Fruit fly (Drosophila melanogaster) whole organism, embryonic: ENCODE results near the gene plum.

ENCODE experiments used
- Ada2b ChIP-seq: fragments of 200-800 bp; sonication (Bioruptor generic); IDR thresholded peaks from 2 replicates; pipeline ENCODE4 v1.3.6; 2022; ENCODE audit warnings: missing biosample characterization, missing genetic modification characterization
- CG10543 ChIP-seq: fragments of 200-800 bp; sonication (Bioruptor generic); optimal IDR thresholded peaks from 3 replicates; lab custom pipeline; 2017; ENCODE audit warnings: missing biosample characterization, mild to moderate bottlenecking, missing genetic modification characterization, moderate library complexity
- CG10565 ChIP-seq: fragments of 200-800 bp; sonication (Bioruptor generic); optimal IDR thresholded peaks from 3 replicates; lab custom pipeline; 2016; ENCODE audit warnings: missing biosample characterization, mild to moderate bottlenecking, missing genetic modification characterization
- CG11085 ChIP-seq: fragments of 200-800 bp; sonication (Bioruptor generic); IDR thresholded peaks from 2 replicates; pipeline ENCODE4 v1.3.6; 2022; ENCODE audit warnings: missing biosample characterization, missing genetic modification characterization
- CG12942 ChIP-seq: fragments of 200-800 bp; sonication (Bioruptor generic); optimal IDR thresholded peaks from 3 replicates; lab custom pipeline; 2016; ENCODE audit warnings: missing biosample characterization, missing genetic modification characterization
- CG15269 ChIP-seq: fragments of 200-800 bp; sonication (Bioruptor generic); optimal IDR thresholded peaks from 2 replicates; lab custom pipeline; 2018; ENCODE audit warnings: missing biosample characterization, mild to moderate bottlenecking, missing genetic modification characterization, moderate library complexity
- CG16863 ChIP-seq: fragments of 200-800 bp; sonication (Bioruptor generic); optimal IDR thresholded peaks from 3 replicates; lab custom pipeline; 2016; ENCODE audit warnings: missing biosample characterization, missing genetic modification characterization
- CG17361 ChIP-seq: fragments of 200-800 bp; sonication (Bioruptor generic); IDR thresholded peaks from 3 replicates; pipeline ENCODE4 v1.3.6; 2022; ENCODE audit warnings: missing biosample characterization, missing genetic modification characterization
- CG2199 ChIP-seq: fragments of 200-800 bp; sonication (Bioruptor generic); IDR thresholded peaks from 3 replicates; pipeline ENCODE4 v1.3.6; 2022; ENCODE audit warnings: missing biosample characterization, missing genetic modification characterization
- CG2678 ChIP-seq: fragments of 200-800 bp; sonication (Bioruptor generic); optimal IDR thresholded peaks from 3 replicates; lab custom pipeline; 2019; ENCODE audit warnings: missing biosample characterization, mild to moderate bottlenecking, missing genetic modification characterization, moderate library complexity
- CG31441 ChIP-seq: fragments of 200-800 bp; sonication (Bioruptor generic); IDR thresholded peaks from 2 replicates; pipeline ENCODE4 v1.3.6; 2022; ENCODE audit warnings: missing biosample characterization, missing genetic modification characterization
- CG32767 ChIP-seq: fragments of 200-800 bp; sonication (Bioruptor generic); IDR thresholded peaks from 2 replicates; pipeline ENCODE4 v1.3.6; 2022; ENCODE audit warnings: missing biosample characterization, missing genetic modification characterization
- CG3407 ChIP-seq: fragments of 200-800 bp; sonication (Bioruptor generic); optimal IDR thresholded peaks from 2 replicates; lab custom pipeline; 2018; ENCODE audit warnings: missing biosample characterization, mild to moderate bottlenecking, missing genetic modification characterization
- CG34422 ChIP-seq: fragments of 200-800 bp; sonication (Bioruptor generic); IDR thresholded peaks from 3 replicates; pipeline ENCODE4 v1.3.6; 2022; ENCODE audit warnings: missing biosample characterization, missing genetic modification characterization
- CG3847 ChIP-seq: fragments of 200-800 bp; sonication (Bioruptor generic); IDR thresholded peaks from 2 replicates; pipeline ENCODE4 v1.3.6; 2022; ENCODE audit warnings: missing biosample characterization, missing genetic modification characterization
- CG5180 ChIP-seq: fragments of 200-800 bp; sonication (Bioruptor generic); optimal IDR thresholded peaks from 3 replicates; lab custom pipeline; 2017; ENCODE audit warnings: missing biosample characterization, missing genetic modification characterization, mild to moderate bottlenecking, moderate library complexity, missing genetic modification reagents
- CG6175 ChIP-seq: fragments of 200-800 bp; sonication (Bioruptor generic); IDR thresholded peaks from 3 replicates; pipeline ENCODE4 v1.3.6; 2022; ENCODE audit warnings: missing biosample characterization, missing genetic modification characterization
- CG7372 ChIP-seq: fragments of 200-800 bp; sonication (Bioruptor generic); IDR thresholded peaks from 2 replicates; pipeline ENCODE4 v1.3.6; 2022; ENCODE audit warnings: missing biosample characterization, missing genetic modification characterization
- CG8290 ChIP-seq, 3 experiments: fragments of 200-800 bp; sonication (Bioruptor generic); optimal IDR thresholded peaks; 2 replicates each; lab custom pipeline; 2016 to 2019; ENCODE audit warnings: missing biosample characterization in 3 of 3, missing genetic modification characterization in 3 of 3, mild to moderate bottlenecking in 2 of 3, moderate library complexity in 1 of 3
- CG8478 ChIP-seq: fragments of >200 bp; optimal IDR thresholded peaks from 2 replicates; lab custom pipeline; 2018
- CG9932 ChIP-seq: fragments of 200-800 bp; sonication (Bioruptor generic); IDR thresholded peaks from 2 replicates; pipeline ENCODE4 v1.3.6; 2022; ENCODE audit warnings: missing biosample characterization, missing genetic modification characterization
- Doc2 ChIP-seq: fragments of 200-800 bp; sonication (Bioruptor generic); IDR thresholded peaks from 2 replicates; pipeline ENCODE4 v1.3.6; 2022; ENCODE audit warnings: missing biosample characterization, missing genetic modification characterization
- Drgx ChIP-seq: fragments of 200-800 bp; sonication (Bioruptor generic); IDR thresholded peaks from 2 replicates; pipeline ENCODE4 v1.3.6; 2022; ENCODE audit warnings: missing biosample characterization, missing genetic modification characterization
- E2f1 ChIP-seq: fragments of 200-800 bp; sonication (Bioruptor generic); IDR thresholded peaks from 2 replicates; pipeline ENCODE4 v1.3.6; 2022; ENCODE audit warnings: missing biosample characterization, missing genetic modification characterization
- Hmr ChIP-seq: fragments of 200-800 bp; sonication (Bioruptor generic); optimal IDR thresholded peaks from 3 replicates; lab custom pipeline; 2017; ENCODE audit warnings: mild to moderate bottlenecking, missing biosample characterization, missing genetic modification reagents, missing genetic modification characterization
- MESR4 ChIP-seq: fragments of 200-800 bp; sonication (Bioruptor generic); optimal IDR thresholded peaks from 2 replicates; lab custom pipeline; 2018; ENCODE audit warnings: missing biosample characterization, mild to moderate bottlenecking, missing genetic modification characterization, moderate library complexity
- Nf-YC ChIP-seq: fragments of 200-800 bp; optimal IDR thresholded peaks from 3 replicates; lab custom pipeline; 2019; ENCODE audit warnings: missing biosample characterization, mild to moderate bottlenecking, missing genetic modification characterization, moderate library complexity
- Opbp ChIP-seq: fragments of 200-800 bp; sonication (Bioruptor generic); IDR thresholded peaks from 3 replicates; pipeline ENCODE4 v1.3.6; 2022; ENCODE audit warnings: missing biosample characterization, missing genetic modification characterization; ENCODE audit not compliant: partially characterized antibody
- Poxn ChIP-seq: fragments of 200-800 bp; sonication (Bioruptor generic); IDR thresholded peaks from 2 replicates; pipeline ENCODE4 v1.3.6; 2022; ENCODE audit warnings: missing biosample characterization, missing genetic modification characterization
- Rfx ChIP-seq: fragments of 200-800 bp; sonication (Bioruptor generic); IDR thresholded peaks from 2 replicates; pipeline ENCODE4 v1.3.6; 2022; ENCODE audit warnings: missing biosample characterization, missing genetic modification characterization
- Scr ChIP-seq: fragments of 200-800 bp; sonication (Bioruptor generic); IDR thresholded peaks from 2 replicates; pipeline ENCODE4 v1.3.6; 2022; ENCODE audit warnings: missing biosample characterization, missing genetic modification characterization; ENCODE audit not compliant: partially characterized antibody
- TFAM ChIP-seq: fragments of 200-800 bp; sonication (Bioruptor generic); optimal IDR thresholded peaks from 2 replicates; lab custom pipeline; 2017; ENCODE audit warnings: missing biosample characterization, missing genetic modification characterization, inconsistent platforms
- Xbp1 ChIP-seq: fragments of 200-800 bp; sonication (Bioruptor generic); optimal IDR thresholded peaks from 3 replicates; lab custom pipeline; 2016; ENCODE audit warnings: missing biosample characterization, mild to moderate bottlenecking, missing genetic modification characterization
- bsh ChIP-seq, 2 experiments: fragments of 200-800 bp; sonication (Bioruptor generic); optimal IDR thresholded peaks; 2 replicates each; lab custom pipeline; 2017 to 2018; ENCODE audit warnings: mild to moderate bottlenecking in 2 of 2, missing biosample characterization in 2 of 2, missing genetic modification characterization in 2 of 2, moderate library complexity in 1 of 2
- cg ChIP-seq: fragments of 200-800 bp; sonication (Bioruptor generic); optimal IDR thresholded peaks from 3 replicates; lab custom pipeline; 2019; ENCODE audit warnings: missing biosample characterization, mild to moderate bottlenecking, missing genetic modification characterization, moderate library complexity
- chinmo ChIP-seq: fragments of 200-800 bp; sonication (Bioruptor generic); IDR thresholded peaks from 4 replicates; pipeline ENCODE4 v1.3.6; 2022; ENCODE audit warnings: missing biosample characterization, missing genetic modification characterization; ENCODE audit not compliant: partially characterized antibody
- ci ChIP-seq: fragments of 200-800 bp; sonication (Bioruptor generic); IDR thresholded peaks from 3 replicates; pipeline ENCODE4 v1.3.6; 2022; ENCODE audit warnings: missing biosample characterization, missing genetic modification characterization
- cwo ChIP-seq: fragments of 200-800 bp; sonication (Bioruptor generic); optimal IDR thresholded peaks from 3 replicates; lab custom pipeline; 2017; ENCODE audit warnings: missing biosample characterization, missing genetic modification characterization, mild to moderate bottlenecking, moderate library complexity, missing genetic modification reagents
- lab ChIP-seq: fragments of 200-800 bp; sonication (Bioruptor generic); optimal IDR thresholded peaks from 3 replicates; lab custom pipeline; 2017; ENCODE audit warnings: missing biosample characterization, missing genetic modification characterization, mild to moderate bottlenecking, moderate library complexity, missing genetic modification reagents
- pho ChIP-seq: fragments of 200-800 bp; sonication (Bioruptor generic); optimal IDR thresholded peaks from 2 replicates; lab custom pipeline; 2016; ENCODE audit warnings: missing biosample characterization, missing genetic modification characterization
- sd ChIP-seq: fragments of 200-800 bp; sonication (Bioruptor generic); optimal IDR thresholded peaks from 3 replicates; lab custom pipeline; 2018; ENCODE audit warnings: missing biosample characterization, mild to moderate bottlenecking, missing genetic modification characterization, moderate library complexity
- sens ChIP-seq: fragments of 200-800 bp; sonication (Bioruptor generic); peaks from one replicate; lab custom pipeline; 2016; ENCODE audit warnings: missing biosample characterization, missing genetic modification characterization
- seq ChIP-seq: fragments of 200-800 bp; sonication (Bioruptor generic); IDR thresholded peaks from 2 replicates; pipeline ENCODE4 v1.3.6; 2022; ENCODE audit warnings: missing biosample characterization, missing genetic modification characterization
- slbo ChIP-seq: fragments of 200-800 bp; sonication (Bioruptor generic); IDR thresholded peaks from 2 replicates; pipeline ENCODE4 v1.3.6; 2022; ENCODE audit warnings: missing biosample characterization, missing genetic modification characterization
- so ChIP-seq: fragments of 200-800 bp; sonication (Bioruptor generic); IDR thresholded peaks from 3 replicates; pipeline ENCODE4 v1.3.6; 2022; ENCODE audit warnings: missing biosample characterization, missing genetic modification characterization
- sob ChIP-seq: fragments of 200-800 bp; sonication (Bioruptor generic); IDR thresholded peaks from 2 replicates; pipeline ENCODE4 v1.3.6; 2022; ENCODE audit warnings: missing biosample characterization, missing genetic modification characterization
- zfh2 ChIP-seq: fragments of 200-800 bp; sonication (Bioruptor generic); optimal IDR thresholded peaks from 2 replicates; lab custom pipeline; 2016; ENCODE audit warnings: missing biosample characterization, missing genetic modification characterization

The plum gene

DNA sequence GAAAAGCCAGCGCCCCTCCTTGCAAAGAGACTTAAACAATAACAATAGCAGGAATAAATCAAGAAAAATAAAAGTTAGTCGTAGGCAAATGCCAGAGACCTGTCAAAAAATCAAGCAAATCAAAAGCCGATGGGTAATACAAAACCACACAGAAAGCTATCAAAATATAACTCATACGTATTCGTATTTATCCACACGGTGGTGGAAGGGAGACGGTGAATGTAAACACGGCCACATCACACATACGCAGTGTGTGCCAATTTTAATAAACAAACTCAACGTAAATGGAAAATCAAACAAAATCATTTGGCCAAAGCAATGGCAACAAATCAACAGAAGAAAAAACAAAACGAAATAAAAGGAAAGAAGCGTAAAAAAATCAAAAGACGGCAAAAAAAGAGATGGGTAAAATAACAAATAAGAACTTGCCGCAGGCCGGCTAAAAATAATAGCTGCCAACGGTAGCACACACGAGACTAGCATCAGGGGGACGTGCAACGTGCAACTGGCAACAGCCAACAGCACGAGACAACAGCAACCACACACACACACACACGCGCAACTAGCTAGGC lies 92.3 kb downstream of the plum start:
- 0 out of 2 replicates have a peak, but pooled peaks have one; percentile 23 for TF ChIP-seq seq
- TF ChIP-seq so (GFP tag; lab: Robert Waterston, UW), result peak; percentile 29; the same call in 2 of the 3 replicates
- TF ChIP-seq TFAM, result no peak
- peak; percentile 5 for TF ChIP-seq pho
- TF ChIP-seq CG8290 (GFP tag; optimal IDR thresholded peaks at IDR 0.05; lab: Kevin White, UChicago), result no peak
- peak in 1 of 2 experiments; percentile 28 for TF ChIP-seq CG8290 (tag; optimal IDR thresholded peaks at IDR 0.05; lab: Kevin White, UChicago)
- TF ChIP-seq CG11085 (GFP tag; lab: Robert Waterston, UW), result 0 out of 2 replicates have a peak, but pooled peaks have one; percentile 22
- TF ChIP-seq sens, result peak; percentile 65
- 0 out of 4 replicates have a peak, but pooled peaks have one; percentile 14 for TF ChIP-seq chinmo (GFP tag; lab: Robert Waterston, UW)
- peak in 1 of 2 experiments; percentile 36 for TF ChIP-seq bsh (GFP tag; optimal IDR thresholded peaks at IDR 0.05; lab: Kevin White, UChicago)
- peak; percentile 1 for TF ChIP-seq sd (tag; lab: Kevin White, UChicago)
- TF ChIP-seq sob (GFP tag; lab: Robert Waterston, UW), result peak; percentile 59
- TF ChIP-seq slbo (GFP tag; lab: Robert Waterston, UW), result peak; percentile 37; the same call in 1 of the 2 replicates
- no peak for TF ChIP-seq MESR4
- peak; percentile 45; the same call in 1 of the 2 replicates for TF ChIP-seq CG9932
- TF ChIP-seq Drgx (GFP tag; lab: Robert Waterston, UW), result peak; percentile 64
- TF ChIP-seq lab (GFP tag; lab: Kevin White, UChicago), result peak; percentile 21
- no peak for TF ChIP-seq Poxn (GFP tag; lab: Robert Waterston, UW)
- TF ChIP-seq cwo (GFP tag; lab: Kevin White, UChicago), result peak; percentile 29
- 0 out of 3 replicates have a peak, but pooled peaks have one; percentile 26 for TF ChIP-seq CG6175 (GFP tag; lab: Robert Waterston, UW)
- no peak for TF ChIP-seq CG31441 (GFP tag; lab: Robert Waterston, UW)
- peak; percentile 11 for TF ChIP-seq CG2678 (tag; lab: Kevin White, UChicago)
- TF ChIP-seq Rfx (GFP tag; lab: Robert Waterston, UW), result peak; percentile 35; the same call in 1 of the 2 replicates
- no peak for TF ChIP-seq CG3407
- peak; percentile 23 for TF ChIP-seq cg (GFP tag; lab: Kevin White, UChicago)
- peak; percentile 65 for TF ChIP-seq CG7372

dm6 chr3R:26440455-26441196 lies 94.4 kb downstream of the plum start, which contains the start of gene tx:
Gene tx (plus strand): TSS chr3R:26440778.
- TF ChIP-seq zfh2 (GFP tag; lab: Kevin White, UChicago) (no peak), cg (GFP tag; lab: Kevin White, UChicago) (peak; percentile 32), Doc2 (GFP tag; lab: Robert Waterston, UW) (no peak), CG32767 (GFP tag; lab: Robert Waterston, UW) (peak; percentile 60), cwo (GFP tag; lab: Kevin White, UChicago) (peak; percentile 46), CG34422 (GFP tag; lab: Robert Waterston, UW) (0 out of 3 replicates have a peak, but pooled peaks have one; percentile 36), Xbp1 (GFP tag; lab: Kevin White, UChicago) (no peak), CG16863 (GFP tag; lab: Kevin White, UChicago) (no peak), CG17361 (GFP tag; lab: Robert Waterston, UW) (no peak), CG5180 (GFP tag; lab: Kevin White, UChicago) (peak; percentile 41), CG12942 (GFP tag; lab: Kevin White, UChicago) (no peak), E2f1 (no peak), Ada2b (GFP tag; lab: Robert Waterston, UW) (0 out of 2 replicates have a peak, but pooled peaks have one; percentile 27), Scr (GFP tag; lab: Robert Waterston, UW) (peak; percentile 18; the same call in 1 of the 2 replicates), ci (peak; percentile 13; the same call in 1 of the 3 replicates), Hmr (GFP tag; lab: Kevin White, UChicago) (no peak), CG15269 (tag; lab: Kevin White, UChicago) (peak; percentile 20), Opbp (no peak; the same call in 2 of the 3 replicates), CG2199 (peak; percentile 86), CG10565 (no peak), CG8478 (lab: Kevin White, UChicago) (no peak), CG10543 (GFP tag; lab: Kevin White, UChicago) (peak; percentile 63), Nf-YC (peak; percentile 11), CG3847 (GFP tag; lab: Robert Waterston, UW) (0 out of 2 replicates have a peak, but pooled peaks have one; percentile 5)
